Worm (Caenorhabditis elegans) whole organism, L3 larva: ENCODE measurements around the gene W06F12.2.

Experiments
- R02D3.7 ChIP-seq: fragments of 150-350 bp; optimal IDR thresholded peaks from 2 replicates; lab custom pipeline; 2014; ENCODE audit warnings: missing biosample characterization, missing genetic modification characterization
- ZK546.5 ChIP-seq: sonication (generic microtip); optimal IDR thresholded peaks from 2 replicates; lab custom pipeline; 2017; ENCODE audit warnings: missing biosample characterization, missing genetic modification characterization
- aly-2 ChIP-seq: fragments of 150-350 bp; optimal IDR thresholded peaks from 2 replicates; lab custom pipeline; 2014; ENCODE audit warnings: missing biosample characterization, missing genetic modification characterization
- ama-1 ChIP-seq: fragments of 150-350 bp; optimal IDR thresholded peaks from 2 replicates; lab custom pipeline; 2018
- ceh-16 ChIP-seq: sonication (generic microtip); optimal IDR thresholded peaks from 2 replicates; lab custom pipeline; 2017; ENCODE audit warnings: missing biosample characterization, missing genetic modification characterization
- ceh-28 ChIP-seq: fragments of 150-350 bp; optimal IDR thresholded peaks from 2 replicates; lab custom pipeline; 2014; ENCODE audit warnings: missing biosample characterization, missing genetic modification reagents, missing genetic modification characterization
- ceh-82 ChIP-seq: fragments of 150-350 bp; optimal IDR thresholded peaks from 2 replicates; lab custom pipeline; 2014; ENCODE audit warnings: missing biosample characterization, missing genetic modification characterization
- ceh-9 ChIP-seq: sonication (generic microtip); optimal IDR thresholded peaks from 2 replicates; lab custom pipeline; 2018; ENCODE audit warnings: missing biosample characterization, missing genetic modification characterization
- daf-12 ChIP-seq: fragments of 150-350 bp; optimal IDR thresholded peaks from 2 replicates; lab custom pipeline; 2014; ENCODE audit warnings: missing biosample characterization, missing genetic modification reagents, missing genetic modification characterization
- egl-27 ChIP-seq: sonication (generic microtip); optimal IDR thresholded peaks from 4 replicates; lab custom pipeline; 2017; ENCODE audit warnings: missing biosample characterization, missing genetic modification reagents, missing genetic modification characterization
- egl-5 ChIP-seq: fragments of 150-350 bp; optimal IDR thresholded peaks from 2 replicates; lab custom pipeline; 2017; ENCODE audit warnings: missing biosample characterization, missing genetic modification reagents, missing genetic modification characterization, inconsistent platforms
- elt-1 ChIP-seq: fragments of 150-350 bp; optimal IDR thresholded peaks from 2 replicates; lab custom pipeline; 2014; ENCODE audit warnings: missing biosample characterization, missing genetic modification characterization
- elt-2 ChIP-seq: sonication (generic microtip); optimal IDR thresholded peaks from 2 replicates; lab custom pipeline; 2016; ENCODE audit warnings: missing genetic modification reagents, mild to moderate bottlenecking, missing genetic modification characterization, missing compliant biosample characterization
- elt-3 ChIP-seq, 3 experiments: fragments of 150-350 bp in 1 of 3; sonication (generic microtip) in 2 of 3; optimal IDR thresholded peaks; 2 replicates in 2 of 3; 4 replicates in 1 of 3; lab custom pipeline; 2014 to 2017; ENCODE audit warnings: missing biosample characterization in 3 of 3, missing genetic modification characterization in 3 of 3
- eor-1 ChIP-seq, 2 experiments: fragments of 150-350 bp; optimal IDR thresholded peaks; 2 replicates each; lab custom pipeline; 2014 to 2018; ENCODE audit warnings: missing biosample characterization in 2 of 2, missing genetic modification characterization in 2 of 2
- fkh-10 ChIP-seq: sonication (generic microtip); optimal IDR thresholded peaks from 2 replicates; lab custom pipeline; 2017; ENCODE audit warnings: missing biosample characterization, missing genetic modification reagents, missing genetic modification characterization
- fkh-2 ChIP-seq: fragments of 150-350 bp; optimal IDR thresholded peaks from 2 replicates; lab custom pipeline; 2014; ENCODE audit warnings: missing biosample characterization, missing genetic modification reagents, missing genetic modification characterization
- fos-1 ChIP-seq: fragments of 150-350 bp; optimal IDR thresholded peaks from 2 replicates; lab custom pipeline; 2014; ENCODE audit warnings: missing biosample characterization, missing genetic modification characterization
- hmg-11 ChIP-seq: sonication (generic microtip); optimal IDR thresholded peaks from 2 replicates; lab custom pipeline; 2016; ENCODE audit warnings: missing genetic modification characterization, missing compliant biosample characterization
- jun-1 ChIP-seq: fragments of 150-350 bp; optimal IDR thresholded peaks from 2 replicates; lab custom pipeline; 2014; ENCODE audit warnings: missing biosample characterization, missing genetic modification reagents, missing genetic modification characterization
- lin-15B ChIP-seq: fragments of 150-350 bp; optimal IDR thresholded peaks from 2 replicates; lab custom pipeline; 2014; ENCODE audit warnings: missing biosample characterization, missing genetic modification characterization
- lin-39 ChIP-seq: fragments of 150-350 bp; optimal IDR thresholded peaks from 2 replicates; lab custom pipeline; 2018; ENCODE audit warnings: missing biosample characterization, missing genetic modification reagents, missing genetic modification characterization
- lsy-12 ChIP-seq: sonication (generic microtip); optimal IDR thresholded peaks from 2 replicates; lab custom pipeline; 2016; ENCODE audit warnings: mild to moderate bottlenecking, missing genetic modification characterization, missing compliant biosample characterization
- mdl-1 ChIP-seq: fragments of 150-350 bp; optimal IDR thresholded peaks from 2 replicates; lab custom pipeline; 2014; ENCODE audit warnings: missing biosample characterization, missing genetic modification characterization
- mml-1 ChIP-seq: fragments of 150-350 bp; sonication (generic microtip); optimal IDR thresholded peaks from 3 replicates; lab custom pipeline; 2014; ENCODE audit warnings: missing biosample characterization, missing genetic modification characterization
- nfya-1 ChIP-seq: sonication (generic microtip); optimal IDR thresholded peaks from 2 replicates; lab custom pipeline; 2017; ENCODE audit warnings: missing genetic modification characterization, mild to moderate bottlenecking, missing compliant biosample characterization, antibody characterized with exemption, moderate library complexity; ENCODE audit not compliant: insufficient read depth
- nhr-11 ChIP-seq: fragments of 150-350 bp; optimal IDR thresholded peaks from 2 replicates; lab custom pipeline; 2014; ENCODE audit warnings: missing biosample characterization, missing genetic modification characterization
- nhr-12 ChIP-seq: fragments of 150-350 bp; optimal IDR thresholded peaks from 2 replicates; lab custom pipeline; 2014; ENCODE audit warnings: missing biosample characterization, missing genetic modification characterization
- nhr-23 ChIP-seq: fragments of 150-350 bp; optimal IDR thresholded peaks from 2 replicates; lab custom pipeline; 2014; ENCODE audit warnings: missing biosample characterization, missing genetic modification reagents, missing genetic modification characterization
- nhr-237 ChIP-seq: fragments of 150-350 bp; optimal IDR thresholded peaks from 2 replicates; lab custom pipeline; 2014; ENCODE audit warnings: missing biosample characterization, missing genetic modification characterization
- nhr-25 ChIP-seq: sonication (generic microtip); optimal IDR thresholded peaks from 2 replicates; lab custom pipeline; 2017; ENCODE audit warnings: missing biosample characterization, missing genetic modification characterization
- nhr-28 ChIP-seq: fragments of 150-350 bp; optimal IDR thresholded peaks from 2 replicates; lab custom pipeline; 2014; ENCODE audit warnings: missing biosample characterization, missing genetic modification characterization
- nhr-43 ChIP-seq: sonication (generic microtip); optimal IDR thresholded peaks from 2 replicates; lab custom pipeline; 2016; ENCODE audit warnings: mild to moderate bottlenecking, missing genetic modification characterization, missing compliant biosample characterization; ENCODE audit not compliant: poor library complexity, severe bottlenecking
- nhr-67 ChIP-seq: fragments of 150-350 bp; optimal IDR thresholded peaks from 2 replicates; lab custom pipeline; 2014; ENCODE audit warnings: missing biosample characterization, missing genetic modification characterization
- nhr-76 ChIP-seq: fragments of 150-350 bp; sonication (generic microtip); optimal IDR thresholded peaks from 5 replicates; lab custom pipeline; 2014; ENCODE audit warnings: missing biosample characterization, missing genetic modification characterization
- nhr-77 ChIP-seq: fragments of 150-350 bp; optimal IDR thresholded peaks from 2 replicates; lab custom pipeline; 2014; ENCODE audit warnings: missing biosample characterization, missing genetic modification characterization
- pha-4 ChIP-seq: fragments of 150-350 bp; optimal IDR thresholded peaks from 2 replicates; lab custom pipeline; 2014; ENCODE audit warnings: missing biosample characterization, missing genetic modification reagents, missing genetic modification characterization
- pqm-1 ChIP-seq: fragments of 150-350 bp; optimal IDR thresholded peaks from 2 replicates; lab custom pipeline; 2017; ENCODE audit warnings: missing biosample characterization, missing genetic modification characterization, inconsistent platforms
- sea-2 ChIP-seq: fragments of 150-350 bp; sonication (generic microtip); optimal IDR thresholded peaks from 4 replicates; lab custom pipeline; 2014; ENCODE audit warnings: missing biosample characterization, missing genetic modification reagents, missing genetic modification characterization
- skn-1 ChIP-seq: fragments of 150-350 bp; optimal IDR thresholded peaks from 2 replicates; lab custom pipeline; 2014; ENCODE audit warnings: missing biosample characterization, missing genetic modification characterization
- snpc-4 ChIP-seq: fragments of 150-350 bp; optimal IDR thresholded peaks from 2 replicates; lab custom pipeline; 2014; ENCODE audit warnings: missing biosample characterization, missing genetic modification characterization
- tbx-2 ChIP-seq: sonication (generic microtip); optimal IDR thresholded peaks from 2 replicates; lab custom pipeline; 2016; ENCODE audit warnings: mild to moderate bottlenecking, missing genetic modification characterization, missing compliant biosample characterization
- unc-39 ChIP-seq: sonication (generic microtip); optimal IDR thresholded peaks from 4 replicates; lab custom pipeline; 2017; ENCODE audit warnings: missing biosample characterization, missing genetic modification characterization
- unc-62 ChIP-seq: fragments of 150-350 bp; sonication (generic microtip); optimal IDR thresholded peaks from 4 replicates; lab custom pipeline; 2014; ENCODE audit warnings: missing biosample characterization, missing genetic modification reagents, missing genetic modification characterization
- zag-1 ChIP-seq: fragments of 150-350 bp; optimal IDR thresholded peaks from 2 replicates; lab custom pipeline; 2014; ENCODE audit warnings: missing biosample characterization, missing genetic modification characterization
- ztf-11 ChIP-seq: fragments of 150-350 bp; optimal IDR thresholded peaks from 2 replicates; lab custom pipeline; 2014; ENCODE audit warnings: missing biosample characterization, missing genetic modification characterization
- ztf-4 ChIP-seq: fragments of 150-350 bp; optimal IDR thresholded peaks from 2 replicates; lab custom pipeline; 2014; ENCODE audit warnings: missing biosample characterization, missing genetic modification characterization

W06F12.2 gene

DNA sequence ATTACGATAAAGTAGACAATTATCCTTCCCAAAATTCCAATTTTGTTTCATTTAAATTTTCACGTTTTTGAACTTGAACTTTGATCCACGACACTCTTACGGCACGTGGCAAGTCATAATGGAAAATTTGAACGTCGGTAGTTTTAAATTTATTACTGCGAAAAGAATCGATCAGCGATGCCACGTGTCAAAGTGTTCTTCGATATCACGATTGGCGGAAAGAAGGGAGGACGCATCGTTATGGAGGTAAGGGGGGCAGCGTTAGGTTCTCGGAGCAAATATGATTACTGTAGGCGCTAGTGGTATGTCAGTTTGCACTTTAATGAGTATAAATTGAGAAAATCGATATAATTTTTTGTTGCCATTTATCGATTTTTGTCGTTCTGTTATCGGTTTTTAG lies 38.9 kb downstream of the W06F12.2 start, which contains the start of gene cyn-2:
Gene cyn-2 (plus strand): TSS at position 114 of the 400 bp plus-strand sequence.
- TF ChIP-seq ceh-28 (tag; lab: Kevin White, UChicago) = peak; percentile 27
- TF ChIP-seq ceh-82 (tag; lab: Kevin White, UChicago) = no peak

- no peak for TF ChIP-seq jun-1 (tag; lab: Kevin White, UChicago)
- no peak for TF ChIP-seq elt-2
- TF ChIP-seq eor-1 (tag; optimal IDR thresholded peaks at IDR 0.05; lab: Kevin White, UChicago) = no peak
- no peak for TF ChIP-seq nhr-12
- no peak for TF ChIP-seq unc-62
- TF ChIP-seq nhr-77 = no peak
- no peak for TF ChIP-seq elt-1 (tag; lab: Kevin White, UChicago)
- no peak for TF ChIP-seq tbx-2 (tag; lab: Kevin White, UChicago)
- no peak for TF ChIP-seq egl-27 (tag; lab: Kevin White, UChicago)
- no peak for TF ChIP-seq R02D3.7 (tag; lab: Kevin White, UChicago)
- no peak for TF ChIP-seq skn-1 (tag; lab: Kevin White, UChicago)
- no peak for TF ChIP-seq nhr-11 (tag; lab: Kevin White, UChicago)
- TF ChIP-seq fos-1 (tag; lab: Kevin White, UChicago) = no peak
- no peak for TF ChIP-seq aly-2 (tag; lab: Kevin White, UChicago)
- no peak for TF ChIP-seq ztf-4 (tag; lab: Kevin White, UChicago)
- no peak for TF ChIP-seq ceh-9 (tag; lab: Kevin White, UChicago)
- TF ChIP-seq mml-1 (tag; lab: Kevin White, UChicago) = no peak
- no peak for TF ChIP-seq egl-5 (tag; lab: Kevin White, UChicago)
- TF ChIP-seq nhr-28 (tag; lab: Kevin White, UChicago) = no peak
- TF ChIP-seq mdl-1 (tag; lab: Kevin White, UChicago) = no peak
- TF ChIP-seq nhr-43 (tag; lab: Kevin White, UChicago) = no peak
- TF ChIP-seq lin-15B (tag; lab: Kevin White, UChicago) = peak; percentile 43
- no peak for TF ChIP-seq sea-2
- TF ChIP-seq elt-3 (tag; optimal IDR thresholded peaks at IDR 0.05; lab: Kevin White, UChicago) = no peak
- peak; percentile 36 for TF ChIP-seq nfya-1 (tag; lab: Kevin White, UChicago)
- no peak for TF ChIP-seq ZK546.5
- no peak for TF ChIP-seq pqm-1 (tag; lab: Kevin White, UChicago)
- TF ChIP-seq hmg-11 (tag; lab: Kevin White, UChicago) = peak; percentile 60
- peak; percentile 35 for TF ChIP-seq pha-4 (tag; lab: Kevin White, UChicago)
- TF ChIP-seq fkh-2 (tag; lab: Kevin White, UChicago) = no peak
- no peak for TF ChIP-seq nhr-67
- peak; percentile 10 for TF ChIP-seq ama-1
- TF ChIP-seq snpc-4 (tag; lab: Kevin White, UChicago) = no peak
- peak; percentile 38 for TF ChIP-seq nhr-25 (tag; lab: Kevin White, UChicago)
- no peak for TF ChIP-seq daf-12 (tag; lab: Kevin White, UChicago)
- no peak for TF ChIP-seq nhr-76 (tag; lab: Kevin White, UChicago)
- no peak for TF ChIP-seq unc-39
- TF ChIP-seq lsy-12 = no peak
- TF ChIP-seq nhr-23 (tag; lab: Kevin White, UChicago) = no peak
- no peak for TF ChIP-seq ceh-82 (tag; lab: Kevin White, UChicago)
- TF ChIP-seq ceh-16 = no peak
- TF ChIP-seq zag-1 = no peak
- no peak for TF ChIP-seq nhr-237
- TF ChIP-seq lin-39 (tag; lab: Kevin White, UChicago) = peak; percentile 18
- TF ChIP-seq fkh-10 (GFP tag; lab: Kevin White, UChicago) = no peak
- TF ChIP-seq ztf-11 (tag; lab: Kevin White, UChicago) = no peak
- no peak for TF ChIP-seq ceh-28 (tag; lab: Kevin White, UChicago)
Measured at ce11 chrIII:13687211-13687610, 44.3 kb downstream of the W06F12.2 start, which contains the start of gene cul-2. Gene cul-2 (plus strand): TSS chrIII:13687269.
